Fruit fly (Drosophila melanogaster) whole organism, embryonic: ENCODE results near the gene Ero1L.

Source experiments
- Aef1 ChIP-seq: fragments of 200-800 bp; sonication (Bioruptor generic); IDR thresholded peaks from 3 replicates; pipeline ENCODE4 v1.3.6; 2022; ENCODE audit warnings: missing biosample characterization, missing genetic modification characterization
- CG10321 ChIP-seq: fragments of 200-800 bp; sonication (Bioruptor generic); IDR thresholded peaks from 2 replicates; pipeline ENCODE4 v1.3.6; 2022; ENCODE audit warnings: missing biosample characterization, missing genetic modification characterization
- CG12071 ChIP-seq: fragments of 200-800 bp; sonication (Bioruptor generic); optimal IDR thresholded peaks from 3 replicates; lab custom pipeline; 2018; ENCODE audit warnings: missing biosample characterization, mild to moderate bottlenecking, missing genetic modification characterization
- CG12236 ChIP-seq: fragments of 200-800 bp; sonication (Bioruptor generic); optimal IDR thresholded peaks from 2 replicates; lab custom pipeline; 2016; ENCODE audit warnings: missing biosample characterization, missing genetic modification characterization
- CG17328 ChIP-seq: fragments of 200-800 bp; sonication (Bioruptor generic); IDR thresholded peaks from 2 replicates; pipeline ENCODE4 v1.3.6; 2022; ENCODE audit warnings: missing biosample characterization, missing genetic modification characterization
- CG17912 ChIP-seq: fragments of 200-800 bp; sonication (Bioruptor generic); optimal IDR thresholded peaks from 2 replicates; lab custom pipeline; 2018; ENCODE audit warnings: missing biosample characterization, mild to moderate bottlenecking, missing genetic modification characterization
- CG3065 ChIP-seq: fragments of 200-800 bp; sonication (Bioruptor generic); optimal IDR thresholded peaks from 2 replicates; lab custom pipeline; 2016; ENCODE audit warnings: missing biosample characterization, missing genetic modification characterization
- CG31224 ChIP-seq: fragments of 200-800 bp; sonication (Bioruptor generic); IDR thresholded peaks from 2 replicates; pipeline ENCODE4 v1.3.6; 2022; ENCODE audit warnings: missing biosample characterization, missing genetic modification characterization
- CG42726 ChIP-seq: fragments of 200-800 bp; sonication (Bioruptor generic); IDR thresholded peaks from 2 replicates; pipeline ENCODE4 v1.3.6; 2022; ENCODE audit warnings: missing biosample characterization, missing genetic modification characterization; ENCODE audit not compliant: partially characterized antibody
- CG4617 ChIP-seq: fragments of 200-800 bp; sonication (Bioruptor generic); optimal IDR thresholded peaks from 3 replicates; lab custom pipeline; 2016; ENCODE audit warnings: missing biosample characterization, missing genetic modification characterization, borderline replicate concordance
- CG8359 ChIP-seq: fragments of 200-800 bp; sonication (Bioruptor generic); optimal IDR thresholded peaks from 2 replicates; lab custom pipeline; 2017; ENCODE audit warnings: missing biosample characterization, mild to moderate bottlenecking, missing genetic modification characterization, borderline replicate concordance
- CG8388 ChIP-seq: fragments of 200-800 bp; sonication (Bioruptor generic); optimal IDR thresholded peaks from 2 replicates; lab custom pipeline; 2019; ENCODE audit warnings: missing biosample characterization, mild to moderate bottlenecking, missing genetic modification characterization, moderate library complexity
- CG8765 ChIP-seq: fragments of 200-800 bp; sonication (Bioruptor generic); IDR thresholded peaks from 2 replicates; pipeline ENCODE4 v1.3.6; 2022; ENCODE audit warnings: missing biosample characterization, missing genetic modification characterization
- CG8944 ChIP-seq: fragments of 200-800 bp; sonication (Bioruptor generic); optimal IDR thresholded peaks from 3 replicates; lab custom pipeline; 2016; ENCODE audit warnings: missing biosample characterization, missing genetic modification characterization
- Eip74EF ChIP-seq, 2 experiments: fragments of 200-800 bp in 1 of 2; fragments of >200 bp in 1 of 2; sonication (Bioruptor generic) in 1 of 2; optimal IDR thresholded peaks; 2 replicates each; lab custom pipeline; 2017 to 2019; ENCODE audit warnings: missing biosample characterization in 2 of 2, missing genetic modification characterization in 2 of 2, mild to moderate bottlenecking in 1 of 2, moderate library complexity in 1 of 2
- Ets65A ChIP-seq: fragments of 200-800 bp; sonication (Bioruptor generic); peaks from one replicate; lab custom pipeline; 2016; ENCODE audit warnings: missing biosample characterization, missing genetic modification characterization
- Gsc ChIP-seq: fragments of 200-800 bp; sonication (Bioruptor generic); IDR thresholded peaks from 2 replicates; pipeline ENCODE4 v1.3.6; 2022; ENCODE audit warnings: missing biosample characterization, missing genetic modification characterization
- HLH3B ChIP-seq: fragments of 200-800 bp; sonication (Bioruptor generic); IDR thresholded peaks from 2 replicates; pipeline ENCODE4 v1.3.6; 2022; ENCODE audit warnings: missing biosample characterization, missing genetic modification characterization
- HmgZ ChIP-seq: fragments of 200-800 bp; sonication (Bioruptor generic); optimal IDR thresholded peaks from 2 replicates; lab custom pipeline; 2018; ENCODE audit warnings: missing biosample characterization, mild to moderate bottlenecking, missing genetic modification characterization
- Hr39 ChIP-seq: fragments of >200 bp; optimal IDR thresholded peaks from 2 replicates; lab custom pipeline; 2017
- NfI ChIP-seq: fragments of 200-800 bp; sonication (Bioruptor generic); optimal IDR thresholded peaks from 3 replicates; lab custom pipeline; 2018; ENCODE audit warnings: missing biosample characterization, mild to moderate bottlenecking, missing genetic modification characterization, moderate library complexity
- Opbp ChIP-seq: fragments of 200-800 bp; sonication (Bioruptor generic); IDR thresholded peaks from 3 replicates; pipeline ENCODE4 v1.3.6; 2022; ENCODE audit warnings: missing biosample characterization, missing genetic modification characterization; ENCODE audit not compliant: partially characterized antibody
- Poxn ChIP-seq: fragments of 200-800 bp; sonication (Bioruptor generic); IDR thresholded peaks from 2 replicates; pipeline ENCODE4 v1.3.6; 2022; ENCODE audit warnings: missing biosample characterization, missing genetic modification characterization
- Rx ChIP-seq: fragments of 200-800 bp; sonication (Bioruptor generic); IDR thresholded peaks from 2 replicates; pipeline ENCODE4 v1.3.6; 2022; ENCODE audit warnings: missing biosample characterization, missing genetic modification characterization
- Sry-β ChIP-seq: fragments of 200-800 bp; sonication (Bioruptor generic); optimal IDR thresholded peaks from 2 replicates; lab custom pipeline; 2018; ENCODE audit warnings: missing biosample characterization, mild to moderate bottlenecking, missing genetic modification characterization, moderate library complexity
- Xbp1 ChIP-seq: fragments of 200-800 bp; sonication (Bioruptor generic); optimal IDR thresholded peaks from 3 replicates; lab custom pipeline; 2016; ENCODE audit warnings: missing biosample characterization, mild to moderate bottlenecking, missing genetic modification characterization
- abd-A ChIP-seq: fragments of 200-800 bp; sonication (Bioruptor generic); optimal IDR thresholded peaks from 3 replicates; lab custom pipeline; 2019; ENCODE audit warnings: missing biosample characterization, mild to moderate bottlenecking, missing genetic modification characterization, moderate library complexity
- ato ChIP-seq: fragments of 200-800 bp; sonication (Bioruptor generic); IDR thresholded peaks from 2 replicates; pipeline ENCODE4 v1.3.6; 2022; ENCODE audit warnings: missing biosample characterization, missing genetic modification characterization; ENCODE audit not compliant: partially characterized antibody
- bab2 ChIP-seq: fragments of 200-800 bp; sonication (Bioruptor generic); optimal IDR thresholded peaks from 2 replicates; lab custom pipeline; 2016; ENCODE audit warnings: missing biosample characterization, missing genetic modification characterization
- bowl ChIP-seq: fragments of 200-800 bp; sonication (Bioruptor generic); IDR thresholded peaks from 2 replicates; pipeline ENCODE4 v1.3.6; 2022; ENCODE audit warnings: missing biosample characterization, missing genetic modification characterization
- crol ChIP-seq: fragments of 200-800 bp; sonication (Bioruptor generic); IDR thresholded peaks from 2 replicates; pipeline ENCODE4 v1.3.6; 2022; ENCODE audit warnings: missing biosample characterization, missing genetic modification characterization
- crp ChIP-seq, 2 experiments: fragments of 200-800 bp; sonication (Bioruptor generic); optimal IDR thresholded peaks; 2 replicates in 1 of 2; 3 replicates in 1 of 2; lab custom pipeline; 2017; ENCODE audit warnings: missing biosample characterization in 2 of 2, missing genetic modification characterization in 2 of 2, mild to moderate bottlenecking in 1 of 2, moderate library complexity in 1 of 2
- dimm ChIP-seq: fragments of 200-800 bp; sonication (Bioruptor generic); IDR thresholded peaks from 2 replicates; pipeline ENCODE4 v1.3.6; 2022; ENCODE audit warnings: missing biosample characterization, missing genetic modification characterization
- esg ChIP-seq: fragments of 200-800 bp; sonication (Bioruptor generic); conservative IDR thresholded peaks from 2 replicates; pipeline ENCODE4 v1.3.6; 2022; ENCODE audit warnings: missing biosample characterization, missing genetic modification characterization
- exex ChIP-seq: fragments of 200-800 bp; sonication (Bioruptor generic); optimal IDR thresholded peaks from 4 replicates; lab custom pipeline; 2018; ENCODE audit warnings: missing biosample characterization, mild to moderate bottlenecking, missing genetic modification characterization, moderate library complexity
- fd96Cb ChIP-seq: fragments of 200-800 bp; sonication (Bioruptor generic); optimal IDR thresholded peaks from 2 replicates; lab custom pipeline; 2018; ENCODE audit warnings: missing biosample characterization, mild to moderate bottlenecking, missing genetic modification characterization, moderate library complexity
- fu2 ChIP-seq: fragments of 200-800 bp; sonication (Bioruptor generic); optimal IDR thresholded peaks from 2 replicates; lab custom pipeline; 2016; ENCODE audit warnings: missing biosample characterization, missing genetic modification characterization
- gcm ChIP-seq: fragments of 200-800 bp; sonication (Bioruptor generic); optimal IDR thresholded peaks from 2 replicates; lab custom pipeline; 2019; ENCODE audit warnings: missing biosample characterization, mild to moderate bottlenecking, missing genetic modification characterization, moderate library complexity
- gem ChIP-seq: fragments of 200-800 bp; sonication (Bioruptor generic); optimal IDR thresholded peaks from 2 replicates; lab custom pipeline; 2019; ENCODE audit warnings: missing biosample characterization, mild to moderate bottlenecking, missing genetic modification characterization, moderate library complexity
- hb ChIP-seq: fragments of 200-800 bp; sonication (Bioruptor generic); IDR thresholded peaks from 3 replicates; pipeline ENCODE4 v1.3.6; 2022; ENCODE audit warnings: missing biosample characterization, missing genetic modification characterization; ENCODE audit not compliant: partially characterized antibody
- her ChIP-seq: fragments of 200-800 bp; sonication (Bioruptor generic); optimal IDR thresholded peaks from 2 replicates; lab custom pipeline; 2016; ENCODE audit warnings: missing biosample characterization, missing genetic modification characterization
- jumu ChIP-seq: fragments of 200-800 bp; sonication (Bioruptor generic); optimal IDR thresholded peaks from 3 replicates; lab custom pipeline; 2016; ENCODE audit warnings: missing biosample characterization, missing genetic modification characterization
- kay ChIP-seq: fragments of 200-800 bp; sonication (Bioruptor generic); optimal IDR thresholded peaks from 2 replicates; lab custom pipeline; 2016; ENCODE audit warnings: missing biosample characterization, missing genetic modification characterization
- lmd ChIP-seq: fragments of 200-800 bp; sonication (Bioruptor generic); IDR thresholded peaks from 2 replicates; pipeline ENCODE4 v1.3.6; 2022; ENCODE audit warnings: missing biosample characterization, missing genetic modification characterization
- org-1 ChIP-seq: fragments of 200-800 bp; sonication (Bioruptor generic); optimal IDR thresholded peaks from 2 replicates; lab custom pipeline; 2017; ENCODE audit warnings: missing biosample characterization, missing genetic modification characterization
- p53 ChIP-seq: fragments of 200-800 bp; sonication (Bioruptor generic); optimal IDR thresholded peaks from 2 replicates; lab custom pipeline; 2016; ENCODE audit warnings: missing biosample characterization, missing genetic modification characterization
- repo ChIP-seq: fragments of 200-800 bp; sonication (Bioruptor generic); optimal IDR thresholded peaks from 2 replicates; lab custom pipeline; 2016; ENCODE audit warnings: missing biosample characterization, missing genetic modification characterization
- sd ChIP-seq: fragments of 200-800 bp; sonication (Bioruptor generic); optimal IDR thresholded peaks from 3 replicates; lab custom pipeline; 2018; ENCODE audit warnings: missing biosample characterization, mild to moderate bottlenecking, missing genetic modification characterization, moderate library complexity
- sna ChIP-seq: fragments of 200-800 bp; sonication (Bioruptor generic); IDR thresholded peaks from 2 replicates; pipeline ENCODE4 v1.3.6; 2022; ENCODE audit warnings: missing biosample characterization, missing genetic modification characterization; ENCODE audit not compliant: partially characterized antibody
- sob ChIP-seq: fragments of 200-800 bp; sonication (Bioruptor generic); IDR thresholded peaks from 2 replicates; pipeline ENCODE4 v1.3.6; 2022; ENCODE audit warnings: missing biosample characterization, missing genetic modification characterization

Ero1L gene

DNA sequence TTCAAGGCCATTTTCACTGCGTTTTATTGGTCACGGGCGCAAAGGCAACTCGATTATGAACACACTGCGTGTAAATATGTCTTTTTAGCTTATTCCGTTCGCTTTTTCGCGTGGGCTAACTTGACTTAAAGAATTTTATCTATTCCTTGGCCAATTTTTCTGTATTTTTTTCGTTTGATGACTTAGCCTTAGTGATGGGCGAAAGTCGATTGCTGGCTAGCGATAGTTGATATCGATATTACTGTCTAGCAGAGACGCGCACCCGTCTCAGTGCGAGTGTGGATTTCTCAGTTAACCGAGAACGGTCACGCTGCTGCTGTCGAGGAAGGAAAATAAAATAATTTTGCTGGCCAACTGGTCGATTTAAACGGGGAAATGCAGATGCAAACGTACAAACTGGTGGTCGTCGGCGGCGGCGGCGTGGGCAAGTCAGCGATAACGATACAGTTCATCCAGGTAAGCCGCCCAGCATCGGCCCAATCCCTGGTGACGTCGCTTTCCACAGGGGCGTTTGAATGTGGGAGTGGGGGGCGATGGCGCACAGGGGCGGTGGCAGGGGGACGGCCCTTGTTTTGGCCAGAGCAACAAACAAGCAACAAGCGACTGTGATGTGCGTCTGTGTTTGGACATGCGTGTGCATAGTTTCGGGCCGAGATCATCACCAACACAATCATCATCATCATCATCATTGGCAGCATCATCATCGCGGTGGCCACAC lies 31.2 kb upstream of the Ero1L start, which contains the start of the genes Rop and Ras64B (continued):
- TF ChIP-seq CG4617 (GFP tag; lab: Kevin White, UChicago) (peak; percentile 99), CG3065 (GFP tag; lab: Kevin White, UChicago) (no peak), repo (no peak), CG8359 (GFP tag; lab: Kevin White, UChicago) (no peak), CG12236 (GFP tag; lab: Kevin White, UChicago) (no peak), Poxn (GFP tag; lab: Robert Waterston, UW) (no peak), Opbp (peak; percentile 92), NfI (GFP tag; lab: Kevin White, UChicago) (peak; percentile 3), Aef1 (GFP tag; lab: Robert Waterston, UW) (no peak), abd-A (tag; lab: Kevin White, UChicago) (no peak), crol (GFP tag; lab: Robert Waterston, UW) (peak; percentile 96), fu2 (GFP tag; lab: Kevin White, UChicago) (no peak), sna (GFP tag; lab: Robert Waterston, UW) (peak; percentile 71), Ets65A (GFP tag; lab: Kevin White, UChicago) (peak; percentile 89), CG12071 (GFP tag; lab: Kevin White, UChicago) (no peak), CG10321 (no peak), ato (GFP tag; lab: Robert Waterston, UW) (peak; percentile 66), kay (GFP tag; lab: Kevin White, UChicago) (peak; percentile 86), p53 (GFP tag; lab: Kevin White, UChicago) (peak; percentile 26), Rx (GFP tag; lab: Robert Waterston, UW) (no peak), HLH3B (GFP tag; lab: Robert Waterston, UW) (no peak), esg (no peak), Gsc (GFP tag; lab: Robert Waterston, UW) (no peak), gem (tag; lab: Kevin White, UChicago) (no peak), hb (GFP tag; lab: Robert Waterston, UW) (0 out of 3 replicates have a peak, but pooled peaks have one; percentile 57), Eip74EF (GFP tag; optimal IDR thresholded peaks at IDR 0.05; lab: Kevin White, UChicago) (peak in 1 of 2 experiments; percentile 15), CG8388 (no peak), sob (no peak; the same call in none of the 2 replicates), org-1 (GFP tag; lab: Kevin White, UChicago) (no peak), HmgZ (tag; lab: Kevin White, UChicago) (peak; percentile 89), CG42726 (GFP tag; lab: Robert Waterston, UW) (peak; percentile 83), Hr39 (lab: Kevin White, UChicago) (no peak), CG17912 (no peak), CG8765 (GFP tag; lab: Robert Waterston, UW) (no peak), dimm (GFP tag; lab: Robert Waterston, UW) (no peak), fd96Cb (tag; lab: Kevin White, UChicago) (no peak), lmd (GFP tag; lab: Robert Waterston, UW) (no peak), sd (peak; percentile 67), CG31224 (GFP tag; lab: Robert Waterston, UW) (no peak), her (GFP tag; lab: Kevin White, UChicago) (peak; percentile 17), Xbp1 (GFP tag; lab: Kevin White, UChicago) (peak; percentile 17), CG17328 (GFP tag; lab: Robert Waterston, UW) (no peak), CG8944 (GFP tag; lab: Kevin White, UChicago) (no peak), crp (GFP tag; optimal IDR thresholded peaks at IDR 0.05; lab: Kevin White, UChicago) (peak in 1 of 2 experiments; percentile 25), jumu (GFP tag; lab: Kevin White, UChicago) (peak; percentile 26), gcm (peak; percentile 36), Sry-β (GFP tag; lab: Kevin White, UChicago) (no peak), bowl (no peak), exex (tag; lab: Kevin White, UChicago) (no peak), bab2 (GFP tag; lab: Kevin White, UChicago) (no peak)
